Worm (Caenorhabditis elegans): ENCODE measurements around the gene Y39H10B.3.

DNA sequence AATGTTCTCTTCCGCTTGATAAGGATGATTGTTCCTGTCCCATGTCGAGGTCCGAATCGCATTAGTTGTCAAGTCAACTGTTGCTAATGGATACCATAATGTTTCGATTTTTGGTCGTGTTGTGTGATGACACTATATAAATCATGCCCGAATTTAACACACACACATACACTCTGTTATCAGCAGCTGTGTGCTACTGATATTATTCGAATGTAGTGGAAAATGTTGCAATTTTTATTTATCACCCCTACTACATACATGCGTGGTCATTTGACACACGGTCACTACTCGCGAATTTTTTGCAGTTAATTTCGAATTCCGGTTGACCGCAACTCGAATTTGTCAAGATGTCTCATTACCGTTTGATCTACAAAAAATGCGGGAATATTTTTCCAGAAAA, 22.0 kb downstream of the Y39H10B.3 start:
- TF ChIP-seq aly-1 (tag; optimal IDR thresholded peaks at IDR 0.05) = no peak
- no peak for TF ChIP-seq ama-1 (optimal IDR thresholded peaks at IDR 0.05)
- no peak for TF ChIP-seq flt-1 (GFP tag; IDR thresholded peaks at IDR 0.05)
- no peak for TF ChIP-seq tra-4 (tag; optimal IDR thresholded peaks at IDR 0.05)
- no peak for TF ChIP-seq ceh-13 (GFP tag; optimal IDR thresholded peaks at IDR 0.05)
- no peak for TF ChIP-seq hnd-1 (tag; optimal IDR thresholded peaks at IDR 0.05)
- TF ChIP-seq ets-7 (tag; optimal IDR thresholded peaks at IDR 0.05) = no peak
- no peak for TF ChIP-seq sea-1 (GFP tag; conservative IDR thresholded peaks at IDR 0.05)
- no peak for TF ChIP-seq F13C5.2 (tag; optimal IDR thresholded peaks at IDR 0.05)
- no peak for TF ChIP-seq scrt-1 (GFP tag; IDR thresholded peaks at IDR 0.05)
- no peak for TF ChIP-seq ceh-36 (tag; optimal IDR thresholded peaks at IDR 0.05)
- TF ChIP-seq tbx-37 (GFP tag; conservative IDR thresholded peaks at IDR 0.05) = no peak
- TF ChIP-seq hmg-4 (GFP tag; optimal IDR thresholded peaks at IDR 0.05) = no peak
- no peak for TF ChIP-seq tbx-11 (GFP tag; IDR thresholded peaks at IDR 0.05)
